Fruit fly (Drosophila melanogaster) whole organism, embryonic: ENCODE results near the gene CG13623.
A peak's percentile ranks its signal among the peaks of the same experiment; 100 is the strongest.

Experiments used
- Aef1 ChIP-seq: fragments of 200-800 bp; sonication (Bioruptor generic); IDR thresholded peaks from 3 replicates; pipeline ENCODE4 v1.3.6; 2022; ENCODE audit warnings: missing biosample characterization, missing genetic modification characterization
- B-H1 ChIP-seq: fragments of 200-800 bp; sonication (Bioruptor generic); IDR thresholded peaks from 3 replicates; pipeline ENCODE4 v1.3.6; 2022; ENCODE audit warnings: missing biosample characterization, missing genetic modification characterization
- Bdp1 ChIP-seq: fragments of 200-800 bp; sonication (Bioruptor generic); optimal IDR thresholded peaks from 3 replicates; lab custom pipeline; 2016; ENCODE audit warnings: missing biosample characterization, missing genetic modification characterization
- Bgb ChIP-seq: fragments of 200-800 bp; sonication (Bioruptor generic); IDR thresholded peaks from 2 replicates; pipeline ENCODE4 v1.3.6; 2022; ENCODE audit warnings: missing biosample characterization, missing genetic modification characterization; ENCODE audit not compliant: partially characterized antibody
- BtbVII ChIP-seq: fragments of 200-800 bp; sonication (Bioruptor generic); optimal IDR thresholded peaks from 3 replicates; lab custom pipeline; 2017; ENCODE audit warnings: missing biosample characterization, mild to moderate bottlenecking, missing genetic modification characterization
- CG10565 ChIP-seq: fragments of 200-800 bp; sonication (Bioruptor generic); optimal IDR thresholded peaks from 3 replicates; lab custom pipeline; 2016; ENCODE audit warnings: missing biosample characterization, mild to moderate bottlenecking, missing genetic modification characterization
- CG12769 ChIP-seq: fragments of 200-800 bp; sonication (Bioruptor generic); optimal IDR thresholded peaks from 2 replicates; lab custom pipeline; 2019; ENCODE audit warnings: missing biosample characterization, mild to moderate bottlenecking, missing genetic modification characterization, moderate library complexity
- CG13894 ChIP-seq: fragments of 200-800 bp; sonication (Bioruptor generic); optimal IDR thresholded peaks from 3 replicates; lab custom pipeline; 2018; ENCODE audit warnings: missing biosample characterization, mild to moderate bottlenecking, missing genetic modification characterization, moderate library complexity
- CG14050 ChIP-seq: fragments of 200-800 bp; sonication (Bioruptor generic); IDR thresholded peaks from 3 replicates; pipeline ENCODE4 v1.3.6; 2022; ENCODE audit warnings: missing biosample characterization, missing genetic modification characterization
- CG14667 ChIP-seq: fragments of 200-800 bp; sonication (Bioruptor generic); IDR thresholded peaks from 2 replicates; pipeline ENCODE4 v1.3.6; 2022; ENCODE audit warnings: missing biosample characterization, missing genetic modification characterization
- CG1647 ChIP-seq: fragments of 200-800 bp; sonication (Bioruptor generic); optimal IDR thresholded peaks from 3 replicates; lab custom pipeline; 2016; ENCODE audit warnings: missing biosample characterization, missing genetic modification characterization
- CG17912 ChIP-seq: fragments of 200-800 bp; sonication (Bioruptor generic); optimal IDR thresholded peaks from 2 replicates; lab custom pipeline; 2018; ENCODE audit warnings: missing biosample characterization, mild to moderate bottlenecking, missing genetic modification characterization
- CG2120 ChIP-seq: fragments of 200-800 bp; sonication (Bioruptor generic); optimal IDR thresholded peaks from 3 replicates; lab custom pipeline; 2016; ENCODE audit warnings: missing biosample characterization, missing genetic modification characterization
- CG2889 ChIP-seq: fragments of 200-800 bp; sonication (Bioruptor generic); IDR thresholded peaks from 3 replicates; pipeline ENCODE4 v1.3.6; 2022; ENCODE audit warnings: missing biosample characterization, missing genetic modification characterization
- CG3065 ChIP-seq: fragments of 200-800 bp; sonication (Bioruptor generic); optimal IDR thresholded peaks from 2 replicates; lab custom pipeline; 2016; ENCODE audit warnings: missing biosample characterization, missing genetic modification characterization
- CG34376 ChIP-seq: fragments of 200-800 bp; sonication (Bioruptor generic); optimal IDR thresholded peaks from 2 replicates; lab custom pipeline; 2018; ENCODE audit warnings: missing biosample characterization, mild to moderate bottlenecking, missing genetic modification characterization
- CG4360 ChIP-seq: fragments of 200-800 bp; sonication (Bioruptor generic); IDR thresholded peaks from 2 replicates; pipeline ENCODE4 v1.3.6; 2022; ENCODE audit warnings: missing biosample characterization, missing genetic modification characterization
- CG6272 ChIP-seq: fragments of 200-800 bp; sonication (Bioruptor generic); IDR thresholded peaks from 2 replicates; pipeline ENCODE4 v1.3.6; 2022; ENCODE audit warnings: missing biosample characterization, missing genetic modification characterization
- CG7556 ChIP-seq: fragments of 200-800 bp; sonication (Bioruptor generic); optimal IDR thresholded peaks from 2 replicates; lab custom pipeline; 2017; ENCODE audit warnings: missing biosample characterization, mild to moderate bottlenecking, missing genetic modification characterization
- CG8089 ChIP-seq: fragments of 200-800 bp; sonication (Bioruptor generic); optimal IDR thresholded peaks from 3 replicates; lab custom pipeline; 2016; ENCODE audit warnings: missing biosample characterization, missing genetic modification characterization
- CG8290 ChIP-seq, 3 experiments: fragments of 200-800 bp; sonication (Bioruptor generic); optimal IDR thresholded peaks; 2 replicates each; lab custom pipeline; 2016 to 2019; ENCODE audit warnings: missing biosample characterization in 3 of 3, missing genetic modification characterization in 3 of 3, mild to moderate bottlenecking in 2 of 3, moderate library complexity in 1 of 3
- CkIIα-i1 ChIP-seq: fragments of 200-800 bp; sonication (Bioruptor generic); IDR thresholded peaks from 2 replicates; pipeline ENCODE4 v1.3.6; 2022; ENCODE audit warnings: missing biosample characterization, missing genetic modification characterization
- CoRest ChIP-seq: fragments of 200-800 bp; sonication (Bioruptor generic); optimal IDR thresholded peaks from 3 replicates; lab custom pipeline; 2018; ENCODE audit warnings: missing biosample characterization, mild to moderate bottlenecking, missing genetic modification characterization, moderate library complexity
- D ChIP-seq, 2 experiments: fragments of 200-800 bp in 1 of 2; fragments of >200 bp in 1 of 2; sonication (Bioruptor generic) in 1 of 2; optimal IDR thresholded peaks; 2 replicates in 1 of 2; 3 replicates in 1 of 2; lab custom pipeline; 2017; ENCODE audit warnings: mild to moderate bottlenecking in 1 of 2, missing biosample characterization in 1 of 2, missing genetic modification characterization in 1 of 2, missing genetic modification reagents in 1 of 2
- Dref ChIP-seq: fragments of 200-800 bp; sonication (Bioruptor generic); IDR thresholded peaks from 2 replicates; pipeline ENCODE4 v1.3.6; 2022; ENCODE audit warnings: missing biosample characterization, missing genetic modification characterization
- Fer3 ChIP-seq: fragments of 200-800 bp; sonication (Bioruptor generic); optimal IDR thresholded peaks from 2 replicates; lab custom pipeline; 2018; ENCODE audit warnings: missing biosample characterization, mild to moderate bottlenecking, missing genetic modification characterization, moderate library complexity
- Gsc ChIP-seq: fragments of 200-800 bp; sonication (Bioruptor generic); IDR thresholded peaks from 2 replicates; pipeline ENCODE4 v1.3.6; 2022; ENCODE audit warnings: missing biosample characterization, missing genetic modification characterization
- Hey ChIP-seq: fragments of 200-800 bp; sonication (Bioruptor generic); optimal IDR thresholded peaks from 3 replicates; lab custom pipeline; 2018; ENCODE audit warnings: missing biosample characterization, mild to moderate bottlenecking, missing genetic modification characterization
- HmgD ChIP-seq: fragments of 200-800 bp; sonication (Bioruptor generic); optimal IDR thresholded peaks from 3 replicates; lab custom pipeline; 2016; ENCODE audit warnings: missing biosample characterization, missing genetic modification characterization
- Hmr ChIP-seq: fragments of 200-800 bp; sonication (Bioruptor generic); optimal IDR thresholded peaks from 3 replicates; lab custom pipeline; 2017; ENCODE audit warnings: mild to moderate bottlenecking, missing biosample characterization, missing genetic modification reagents, missing genetic modification characterization
- Opbp ChIP-seq: fragments of 200-800 bp; sonication (Bioruptor generic); IDR thresholded peaks from 3 replicates; pipeline ENCODE4 v1.3.6; 2022; ENCODE audit warnings: missing biosample characterization, missing genetic modification characterization; ENCODE audit not compliant: partially characterized antibody
- Sox100B ChIP-seq: fragments of 200-800 bp; sonication (Bioruptor generic); optimal IDR thresholded peaks from 3 replicates; lab custom pipeline; 2018; ENCODE audit warnings: missing biosample characterization, mild to moderate bottlenecking, missing genetic modification characterization
- Ssrp ChIP-seq: fragments of 200-800 bp; sonication (Bioruptor generic); optimal IDR thresholded peaks from 2 replicates; lab custom pipeline; 2018; ENCODE audit warnings: missing biosample characterization, mild to moderate bottlenecking, missing genetic modification characterization, moderate library complexity
- ara ChIP-seq: fragments of 200-800 bp; sonication (Bioruptor generic); IDR thresholded peaks from 2 replicates; pipeline ENCODE4 v1.3.6; 2022; ENCODE audit warnings: missing biosample characterization, missing genetic modification characterization
- bigmax ChIP-seq: fragments of 200-800 bp; sonication (Bioruptor generic); optimal IDR thresholded peaks from 2 replicates; lab custom pipeline; 2018; ENCODE audit warnings: missing biosample characterization, mild to moderate bottlenecking, missing genetic modification characterization
- btn ChIP-seq: fragments of 200-800 bp; sonication (Bioruptor generic); optimal IDR thresholded peaks from 2 replicates; lab custom pipeline; 2016; ENCODE audit warnings: missing biosample characterization, missing genetic modification characterization
- chif ChIP-seq, 2 experiments: fragments of 200-800 bp; sonication (Bioruptor generic); optimal IDR thresholded peaks; 3 replicates each; lab custom pipeline; 2016; ENCODE audit warnings: missing biosample characterization in 2 of 2, missing genetic modification characterization in 2 of 2
- ci ChIP-seq: fragments of 200-800 bp; sonication (Bioruptor generic); IDR thresholded peaks from 3 replicates; pipeline ENCODE4 v1.3.6; 2022; ENCODE audit warnings: missing biosample characterization, missing genetic modification characterization
- crp ChIP-seq, 2 experiments: fragments of 200-800 bp; sonication (Bioruptor generic); optimal IDR thresholded peaks; 2 replicates in 1 of 2; 3 replicates in 1 of 2; lab custom pipeline; 2017; ENCODE audit warnings: missing biosample characterization in 2 of 2, missing genetic modification characterization in 2 of 2, mild to moderate bottlenecking in 1 of 2, moderate library complexity in 1 of 2
- gce ChIP-seq: fragments of 200-800 bp; sonication (Bioruptor generic); IDR thresholded peaks from 3 replicates; pipeline ENCODE4 v1.3.6; 2022; ENCODE audit warnings: missing biosample characterization, missing genetic modification characterization
- grau ChIP-seq: fragments of 200-800 bp; optimal IDR thresholded peaks from 3 replicates; lab custom pipeline; 2019; ENCODE audit warnings: missing biosample characterization, mild to moderate bottlenecking, missing genetic modification characterization, moderate library complexity
- gro ChIP-seq: fragments of 200-800 bp; sonication (Bioruptor generic); optimal IDR thresholded peaks from 2 replicates; lab custom pipeline; 2016; ENCODE audit warnings: missing biosample characterization, missing genetic modification characterization
- her ChIP-seq: fragments of 200-800 bp; sonication (Bioruptor generic); optimal IDR thresholded peaks from 2 replicates; lab custom pipeline; 2016; ENCODE audit warnings: missing biosample characterization, missing genetic modification characterization
- odd ChIP-seq: fragments of 200-800 bp; sonication (Bioruptor generic); optimal IDR thresholded peaks from 2 replicates; lab custom pipeline; 2017; ENCODE audit warnings: missing biosample characterization, mild to moderate bottlenecking, missing genetic modification characterization
- pzg ChIP-seq: fragments of 200-800 bp; sonication (Bioruptor generic); optimal IDR thresholded peaks from 3 replicates; lab custom pipeline; 2018; ENCODE audit warnings: missing biosample characterization, mild to moderate bottlenecking, missing genetic modification characterization, moderate library complexity
- schlank ChIP-seq: fragments of 200-800 bp; sonication (Bioruptor generic); optimal IDR thresholded peaks from 2 replicates; lab custom pipeline; 2018; ENCODE audit warnings: missing biosample characterization, mild to moderate bottlenecking, missing genetic modification characterization
- seq ChIP-seq: fragments of 200-800 bp; sonication (Bioruptor generic); IDR thresholded peaks from 2 replicates; pipeline ENCODE4 v1.3.6; 2022; ENCODE audit warnings: missing biosample characterization, missing genetic modification characterization
- tup ChIP-seq: fragments of 200-800 bp; sonication (Bioruptor generic); optimal IDR thresholded peaks from 2 replicates; lab custom pipeline; 2016; ENCODE audit warnings: missing biosample characterization, mild to moderate bottlenecking, missing genetic modification characterization, moderate library complexity
- wor ChIP-seq: fragments of 200-800 bp; sonication (Bioruptor generic); IDR thresholded peaks from 2 replicates; pipeline ENCODE4 v1.3.6; 2022; ENCODE audit warnings: missing biosample characterization, missing genetic modification characterization

CG13623 gene

dm6 chr3R:24543676-24544277, 13.4 kb upstream of the CG13623 start, which contains the start of gene Cftr (continued):
- TF ChIP-seq D (optimal IDR thresholded peaks at IDR 0.05; lab: Kevin White, UChicago) (no peak), D (GFP tag; optimal IDR thresholded peaks at IDR 0.05; lab: Kevin White, UChicago) (no peak), CG7556 (GFP tag; lab: Kevin White, UChicago) (no peak), btn (no peak), gce (GFP tag; lab: Robert Waterston, UW) (no peak; the same call in 2 of the 3 replicates), CoRest (tag; lab: Kevin White, UChicago) (peak; percentile 21), pzg (GFP tag; lab: Kevin White, UChicago) (peak; percentile 72), CG4360 (GFP tag; lab: Robert Waterston, UW) (no peak), Sox100B (GFP tag; lab: Kevin White, UChicago) (no peak), Fer3 (tag; lab: Kevin White, UChicago) (peak; percentile 45), Ssrp (tag; lab: Kevin White, UChicago) (no peak), CkIIα-i1 (no peak), grau (no peak), CG13894 (tag; lab: Kevin White, UChicago) (peak; percentile 73), CG2120 (GFP tag; lab: Kevin White, UChicago) (peak; percentile 66), Hey (tag; lab: Kevin White, UChicago) (peak; percentile 47), CG3065 (no peak), Bdp1 (peak; percentile 42), Hmr (GFP tag; lab: Kevin White, UChicago) (peak; percentile 63), CG14667 (no peak), CG8089 (no peak), Dref (GFP tag; lab: Robert Waterston, UW) (peak; percentile 72), B-H1 (GFP tag; lab: Robert Waterston, UW) (no peak; the same call in 2 of the 3 replicates), CG10565 (GFP tag; lab: Kevin White, UChicago) (no peak), wor (GFP tag; lab: Robert Waterston, UW) (no peak), CG34376 (GFP tag; lab: Kevin White, UChicago) (peak; percentile 68), BtbVII (GFP tag; lab: Kevin White, UChicago) (peak; percentile 6), HmgD (GFP tag; lab: Kevin White, UChicago) (peak; percentile 13), tup (GFP tag; lab: Kevin White, UChicago) (no peak), ara (GFP tag; lab: Robert Waterston, UW) (no peak), Aef1 (peak; percentile 30; the same call in 1 of the 3 replicates), Opbp (GFP tag; lab: Robert Waterston, UW) (peak; percentile 60; the same call in 2 of the 3 replicates), CG6272 (GFP tag; lab: Robert Waterston, UW) (no peak), CG1647 (GFP tag; lab: Kevin White, UChicago) (peak; percentile 43), CG14050 (GFP tag; lab: Robert Waterston, UW) (no peak), chif (GFP tag; optimal IDR thresholded peaks at IDR 0.05; lab: Kevin White, UChicago) (peak in 1 of 2 experiments; percentile 43), CG17912 (GFP tag; lab: Kevin White, UChicago) (no peak), seq (no peak), odd (peak; percentile 16), ci (GFP tag; lab: Robert Waterston, UW) (peak; percentile 84), her (GFP tag; lab: Kevin White, UChicago) (peak; percentile 66), CG12769 (tag; lab: Kevin White, UChicago) (peak; percentile 82), CG2889 (GFP tag; lab: Robert Waterston, UW) (no peak), CG8290 (GFP tag; optimal IDR thresholded peaks at IDR 0.05; lab: Kevin White, UChicago) (no peak), CG8290 (tag; optimal IDR thresholded peaks at IDR 0.05; lab: Kevin White, UChicago) (peak in 1 of 2 experiments; percentile 84), crp (GFP tag; optimal IDR thresholded peaks at IDR 0.05; lab: Kevin White, UChicago) (no peak), schlank (tag; lab: Kevin White, UChicago) (peak; percentile 12), Gsc (no peak), Bgb (GFP tag; lab: Robert Waterston, UW) (peak; percentile 71), gro (peak; percentile 94), bigmax (GFP tag; lab: Kevin White, UChicago) (no peak)
